Fruit fly (Drosophila melanogaster): ENCODE results near the gene foxo.

- TF ChIP-seq Dll (optimal IDR thresholded peaks at IDR 0.05) (no peak), CG8478 (optimal IDR thresholded peaks at IDR 0.05) (no peak)
These were observed 15.1 kb upstream of the foxo start for dm6 chr3R:14041647-14042046.
